Worm (Caenorhabditis elegans) whole organism, L2 larva: ENCODE results near the gene T16H12.2.

ENCODE experiments used
- C34F6.9 ChIP-seq: fragments of 150-350 bp; optimal IDR thresholded peaks from 2 replicates; lab custom pipeline; 2014; ENCODE audit warnings: missing biosample characterization, missing genetic modification characterization
- F13H6.1 ChIP-seq: sonication (generic microtip); optimal IDR thresholded peaks from 2 replicates; lab custom pipeline; 2016; ENCODE audit warnings: missing genetic modification characterization, missing compliant biosample characterization
- R02D3.7 ChIP-seq: fragments of 150-350 bp; optimal IDR thresholded peaks from 2 replicates; lab custom pipeline; 2014; ENCODE audit warnings: missing biosample characterization, missing genetic modification characterization
- Y55F3AM.14 ChIP-seq: fragments of 200-800 bp; sonication (Bioruptor generic); optimal IDR thresholded peaks from 2 replicates; lab custom pipeline; 2018; ENCODE audit warnings: mild to moderate bottlenecking, missing genetic modification characterization, missing compliant biosample characterization
- ZK546.5 ChIP-seq: sonication (generic microtip); optimal IDR thresholded peaks from 2 replicates; lab custom pipeline; 2017; ENCODE audit warnings: missing biosample characterization, missing genetic modification characterization
- alr-1 ChIP-seq: fragments of 150-350 bp; optimal IDR thresholded peaks from 2 replicates; lab custom pipeline; 2014; ENCODE audit warnings: missing biosample characterization, missing genetic modification characterization
- aly-2 ChIP-seq: fragments of 150-350 bp; optimal IDR thresholded peaks from 2 replicates; lab custom pipeline; 2014; ENCODE audit warnings: missing biosample characterization, missing genetic modification characterization
- ama-1 ChIP-seq: fragments of 150-350 bp; optimal IDR thresholded peaks from 2 replicates; lab custom pipeline; 2018; ENCODE audit warnings: inconsistent platforms
- blmp-1 ChIP-seq: sonication (generic microtip); optimal IDR thresholded peaks from 2 replicates; lab custom pipeline; 2017; ENCODE audit warnings: missing genetic modification characterization, mild to moderate bottlenecking, missing compliant biosample characterization, antibody characterized with exemption, moderate library complexity; ENCODE audit not compliant: insufficient read depth
- ceh-16 ChIP-seq: fragments of 150-350 bp; optimal IDR thresholded peaks from 2 replicates; lab custom pipeline; 2014; ENCODE audit warnings: missing biosample characterization, missing genetic modification characterization
- ceh-82 ChIP-seq: fragments of 150-350 bp; optimal IDR thresholded peaks from 2 replicates; lab custom pipeline; 2014; ENCODE audit warnings: missing biosample characterization, missing genetic modification characterization
- crh-2 ChIP-seq: sonication (generic microtip); optimal IDR thresholded peaks from 2 replicates; lab custom pipeline; 2017; ENCODE audit warnings: missing biosample characterization, missing genetic modification characterization
- dmd-4 ChIP-seq: sonication (generic microtip); optimal IDR thresholded peaks from 2 replicates; lab custom pipeline; 2017; ENCODE audit warnings: missing biosample characterization, missing genetic modification characterization
- egl-27 ChIP-seq: sonication (generic microtip); optimal IDR thresholded peaks from 3 replicates; lab custom pipeline; 2017; ENCODE audit warnings: missing biosample characterization, missing genetic modification reagents, missing genetic modification characterization
- elt-1 ChIP-seq: fragments of 150-350 bp; optimal IDR thresholded peaks from 2 replicates; lab custom pipeline; 2014; ENCODE audit warnings: missing biosample characterization, missing genetic modification characterization
- elt-3 ChIP-seq: sonication (generic microtip); optimal IDR thresholded peaks from 2 replicates; lab custom pipeline; 2017; ENCODE audit warnings: missing biosample characterization, missing genetic modification characterization
- fos-1 ChIP-seq: fragments of 150-350 bp; optimal IDR thresholded peaks from 2 replicates; lab custom pipeline; 2014; ENCODE audit warnings: missing biosample characterization, missing genetic modification characterization
- gmeb-1 ChIP-seq: fragments of 150-350 bp; optimal IDR thresholded peaks from 2 replicates; lab custom pipeline; 2014; ENCODE audit warnings: missing biosample characterization, missing genetic modification characterization
- lin-11 ChIP-seq: fragments of 150-350 bp; sonication (generic microtip); optimal IDR thresholded peaks from 2 replicates; lab custom pipeline; 2014; ENCODE audit warnings: missing biosample characterization, missing genetic modification characterization, inconsistent platforms, mixed read lengths
- lin-13 ChIP-seq: fragments of 150-350 bp; optimal IDR thresholded peaks from 2 replicates; lab custom pipeline; 2014; ENCODE audit warnings: missing biosample characterization, missing genetic modification reagents, missing genetic modification characterization
- lin-39 ChIP-seq: fragments of 150-350 bp; optimal IDR thresholded peaks from 2 replicates; lab custom pipeline; 2014; ENCODE audit warnings: missing biosample characterization, missing genetic modification reagents, missing genetic modification characterization
- lsy-2 ChIP-seq, 2 experiments: fragments of 150-350 bp in 1 of 2; sonication (generic microtip) in 1 of 2; optimal IDR thresholded peaks; 2 replicates each; lab custom pipeline; 2014 to 2017; ENCODE audit warnings: missing biosample characterization in 2 of 2, missing genetic modification characterization in 2 of 2
- mab-5 ChIP-seq: fragments of 150-350 bp; optimal IDR thresholded peaks from 2 replicates; lab custom pipeline; 2014; ENCODE audit warnings: missing biosample characterization, missing genetic modification characterization
- mbf-1 ChIP-seq: sonication (generic microtip); optimal IDR thresholded peaks from 2 replicates; lab custom pipeline; 2017; ENCODE audit warnings: missing biosample characterization, missing genetic modification characterization
- mdl-1 ChIP-seq, 2 experiments: fragments of 150-350 bp in 1 of 2; sonication (generic microtip) in 1 of 2; optimal IDR thresholded peaks; 2 replicates each; lab custom pipeline; 2017; ENCODE audit warnings: missing biosample characterization in 2 of 2, missing genetic modification characterization in 2 of 2
- nhr-10 ChIP-seq: sonication (generic microtip); optimal IDR thresholded peaks from 2 replicates; lab custom pipeline; 2017; ENCODE audit warnings: missing biosample characterization, missing genetic modification characterization
- nhr-11 ChIP-seq: fragments of 150-350 bp; optimal IDR thresholded peaks from 2 replicates; lab custom pipeline; 2014; ENCODE audit warnings: missing biosample characterization, missing genetic modification characterization
- nhr-129 ChIP-seq: fragments of 150-350 bp; optimal IDR thresholded peaks from 2 replicates; lab custom pipeline; 2014; ENCODE audit warnings: missing biosample characterization, missing genetic modification characterization
- nhr-21 ChIP-seq: fragments of 150-350 bp; optimal IDR thresholded peaks from 2 replicates; lab custom pipeline; 2014; ENCODE audit warnings: missing biosample characterization, missing genetic modification characterization
- nhr-23 ChIP-seq: fragments of 150-350 bp; optimal IDR thresholded peaks from 2 replicates; lab custom pipeline; 2014; ENCODE audit warnings: missing biosample characterization, missing genetic modification reagents, missing genetic modification characterization
- nhr-237 ChIP-seq: fragments of 150-350 bp; optimal IDR thresholded peaks from 2 replicates; lab custom pipeline; 2014; ENCODE audit warnings: missing biosample characterization, missing genetic modification characterization
- nhr-25 ChIP-seq: fragments of 150-350 bp; sonication (generic microtip); optimal IDR thresholded peaks from 3 replicates; lab custom pipeline; 2014; ENCODE audit warnings: missing biosample characterization, missing genetic modification characterization
- nhr-6 ChIP-seq: fragments of 150-350 bp; optimal IDR thresholded peaks from 2 replicates; lab custom pipeline; 2014; ENCODE audit warnings: missing biosample characterization, missing genetic modification characterization
- nhr-77 ChIP-seq: fragments of 150-350 bp; optimal IDR thresholded peaks from 2 replicates; lab custom pipeline; 2014; ENCODE audit warnings: missing biosample characterization, missing genetic modification characterization
- peb-1 ChIP-seq: fragments of 150-350 bp; optimal IDR thresholded peaks from 2 replicates; lab custom pipeline; 2014; ENCODE audit warnings: missing biosample characterization, missing genetic modification characterization
- sem-4 ChIP-seq: fragments of 150-350 bp; optimal IDR thresholded peaks from 2 replicates; lab custom pipeline; 2014; ENCODE audit warnings: missing biosample characterization, missing genetic modification reagents, missing genetic modification characterization
- sma-3 ChIP-seq: sonication (generic microtip); optimal IDR thresholded peaks from 2 replicates; lab custom pipeline; 2016; ENCODE audit warnings: missing genetic modification reagents, missing genetic modification characterization, missing compliant biosample characterization
- sma-9 ChIP-seq, 2 experiments: fragments of 150-350 bp in 1 of 2; sonication (generic microtip) in 1 of 2; optimal IDR thresholded peaks; 2 replicates each; lab custom pipeline; 2014 to 2016; ENCODE audit warnings: missing genetic modification characterization in 2 of 2, mild to moderate bottlenecking in 1 of 2, missing biosample characterization in 1 of 2, missing compliant biosample characterization in 1 of 2, missing genetic modification reagents in 1 of 2, moderate library complexity in 1 of 2
- snpc-4 ChIP-seq: fragments of 150-350 bp; optimal IDR thresholded peaks from 2 replicates; lab custom pipeline; 2014; ENCODE audit warnings: missing biosample characterization, missing genetic modification characterization
- unc-39 ChIP-seq: fragments of 150-350 bp; optimal IDR thresholded peaks from 2 replicates; lab custom pipeline; 2014; ENCODE audit warnings: missing biosample characterization, missing genetic modification characterization
- unc-55 ChIP-seq: fragments of 150-350 bp; sonication (generic microtip); optimal IDR thresholded peaks from 3 replicates; lab custom pipeline; 2014; ENCODE audit warnings: missing biosample characterization, missing genetic modification reagents, missing genetic modification characterization
- unc-62 ChIP-seq: fragments of 150-350 bp; optimal IDR thresholded peaks from 2 replicates; lab custom pipeline; 2014; ENCODE audit warnings: missing biosample characterization, missing genetic modification reagents, missing genetic modification characterization
- zag-1 ChIP-seq: fragments of 150-350 bp; optimal IDR thresholded peaks from 2 replicates; lab custom pipeline; 2014; ENCODE audit warnings: missing biosample characterization, missing genetic modification characterization
- ztf-1 ChIP-seq: fragments of 200-800 bp; sonication (Bioruptor generic); conservative IDR thresholded peaks from 2 replicates; pipeline ENCODE4 v1.3.6; 2022; ENCODE audit warnings: missing genetic modification characterization, missing compliant biosample characterization
- ztf-11 ChIP-seq: sonication (generic microtip); optimal IDR thresholded peaks from 2 replicates; lab custom pipeline; 2017; ENCODE audit warnings: missing biosample characterization, missing genetic modification characterization
- ztf-4 ChIP-seq: fragments of 150-350 bp; optimal IDR thresholded peaks from 2 replicates; lab custom pipeline; 2014; ENCODE audit warnings: missing biosample characterization, missing genetic modification characterization

T16H12.2 gene

DNA sequence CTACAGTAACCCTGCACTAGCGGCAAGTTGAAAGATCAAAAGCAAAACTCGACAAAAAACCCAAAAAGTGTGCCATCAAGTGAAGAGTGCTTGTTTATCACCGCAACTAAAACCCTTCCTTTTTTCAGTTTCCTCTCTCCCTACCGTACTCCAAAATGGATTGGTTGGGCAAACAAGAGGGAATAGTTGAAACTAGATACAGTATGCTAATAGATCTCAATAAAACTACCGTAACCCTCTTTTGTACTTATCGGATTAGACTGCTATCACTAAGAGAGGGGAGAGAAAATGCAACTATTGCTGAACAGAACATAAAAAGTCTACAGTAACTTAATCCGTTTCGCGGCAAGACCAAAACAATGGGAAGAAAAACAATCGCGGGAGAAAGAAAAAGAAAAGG, 9.3 kb downstream of the T16H12.2 start:
- TF ChIP-seq lsy-2 (tag; optimal IDR thresholded peaks at IDR 0.05; lab: Kevin White, UChicago) (peak in 1 of 2 experiments; percentile 66), elt-1 (no peak)

DNA sequence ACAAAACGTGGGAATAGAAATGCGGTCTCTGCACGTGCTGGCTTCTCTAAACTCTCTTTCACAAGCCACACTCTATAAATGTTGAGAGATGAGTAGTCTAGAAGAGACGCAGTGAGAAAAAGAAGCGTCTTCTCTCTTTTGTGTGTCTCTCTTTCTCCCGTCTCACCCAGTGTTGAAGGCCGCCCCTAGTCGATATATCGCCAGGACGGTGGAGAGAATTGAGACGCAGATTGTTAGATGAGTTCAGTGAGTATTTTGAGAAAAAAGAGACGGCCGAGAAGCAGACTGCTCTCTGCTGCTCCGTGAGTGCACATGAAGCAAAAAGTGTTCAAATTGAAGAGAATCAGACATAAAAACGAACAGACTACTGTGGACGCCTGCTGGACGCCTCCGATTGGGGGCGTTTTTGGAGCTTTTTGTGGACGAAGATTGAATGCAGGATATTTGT, 10.5 kb downstream of the T16H12.2 start:
- no peak for TF ChIP-seq nhr-11 (tag; lab: Kevin White, UChicago)
- peak; percentile 97 for TF ChIP-seq C34F6.9 (tag; lab: Kevin White, UChicago)
- peak; percentile 18 for TF ChIP-seq R02D3.7 (tag; lab: Kevin White, UChicago)
- TF ChIP-seq nhr-21, result peak; percentile 85
- no peak for TF ChIP-seq mbf-1
- peak; percentile 96 to 97 for TF ChIP-seq mdl-1 (tag; optimal IDR thresholded peaks at IDR 0.05; lab: Kevin White, UChicago)
- TF ChIP-seq sem-4 (tag; lab: Kevin White, UChicago), result peak; percentile 85
- TF ChIP-seq sma-9 (GFP tag; optimal IDR thresholded peaks at IDR 0.05; lab: Kevin White, UChicago), result peak; percentile 94
- no peak for TF ChIP-seq sma-9 (tag; optimal IDR thresholded peaks at IDR 0.05; lab: Kevin White, UChicago)
- peak; percentile 60 for TF ChIP-seq nhr-237 (tag; lab: Kevin White, UChicago)
- TF ChIP-seq nhr-23 (tag; lab: Kevin White, UChicago), result no peak
- peak; percentile 91 for TF ChIP-seq nhr-129 (tag; lab: Kevin White, UChicago)
- peak; percentile 97 for TF ChIP-seq F13H6.1
- no peak for TF ChIP-seq ztf-11 (tag; lab: Kevin White, UChicago)
- no peak for TF ChIP-seq ama-1
- no peak for TF ChIP-seq alr-1 (tag; lab: Kevin White, UChicago)
- peak; percentile 77 for TF ChIP-seq gmeb-1 (tag; lab: Kevin White, UChicago)
- TF ChIP-seq crh-2 (tag; lab: Kevin White, UChicago), result peak; percentile 90
- no peak for TF ChIP-seq elt-1
- no peak for TF ChIP-seq dmd-4
- peak; percentile 20 for TF ChIP-seq blmp-1
- TF ChIP-seq ZK546.5 (tag; lab: Kevin White, UChicago), result peak; percentile 42
- no peak for TF ChIP-seq elt-3 (tag; lab: Kevin White, UChicago)
- TF ChIP-seq ceh-16, result no peak
- no peak for TF ChIP-seq unc-39
- TF ChIP-seq sma-3 (GFP tag; lab: Kevin White, UChicago), result peak; percentile 77
- peak; percentile 86 for TF ChIP-seq zag-1
- no peak for TF ChIP-seq ztf-1 (GFP tag; lab: Robert Waterston, UW)
- TF ChIP-seq lsy-2 (tag; optimal IDR thresholded peaks at IDR 0.05; lab: Kevin White, UChicago), result peak; percentile 81 to 94
- TF ChIP-seq lin-39 (tag; lab: Kevin White, UChicago), result no peak
- TF ChIP-seq fos-1, result peak; percentile 80
- TF ChIP-seq aly-2 (tag; lab: Kevin White, UChicago), result no peak
- TF ChIP-seq ceh-82 (tag; lab: Kevin White, UChicago), result peak; percentile 45
- TF ChIP-seq nhr-77 (tag; lab: Kevin White, UChicago), result peak; percentile 59
- TF ChIP-seq snpc-4 (tag; lab: Kevin White, UChicago), result peak; percentile 54
- TF ChIP-seq mab-5 (tag; lab: Kevin White, UChicago), result peak; percentile 85
- TF ChIP-seq nhr-6 (tag; lab: Kevin White, UChicago), result peak; percentile 89
- peak; percentile 22 for TF ChIP-seq Y55F3AM.14 (GFP tag; lab: Kevin White, UChicago)
- TF ChIP-seq peb-1 (tag; lab: Kevin White, UChicago), result no peak
- TF ChIP-seq lin-11 (tag; lab: Kevin White, UChicago), result peak; percentile 84
- TF ChIP-seq ztf-4, result peak; percentile 86
- peak; percentile 92 for TF ChIP-seq unc-55 (GFP tag; lab: Kevin White, UChicago)
- peak; percentile 83 for TF ChIP-seq lin-13 (GFP tag; lab: Kevin White, UChicago)
- TF ChIP-seq nhr-25 (tag; lab: Kevin White, UChicago), result peak; percentile 77
- peak; percentile 80 for TF ChIP-seq unc-62 (GFP tag; lab: Kevin White, UChicago)
- TF ChIP-seq egl-27, result peak; percentile 94
- TF ChIP-seq nhr-10 (tag; lab: Kevin White, UChicago), result no peak
